Worm (Caenorhabditis elegans) whole organism, midembryonic: ENCODE data around the gene ptp-4A2.

ENCODE experiments used
- T22C8.4 ChIP-seq: fragments of 200-800 bp; sonication (Bioruptor generic); IDR thresholded peaks from 2 replicates; pipeline ENCODE4 v1.3.6; 2022; ENCODE audit warnings: missing genetic modification characterization, missing compliant biosample characterization
- cog-1 ChIP-seq: sonication (generic microtip); optimal IDR thresholded peaks from 2 replicates; lab custom pipeline; 2016; ENCODE audit warnings: missing genetic modification characterization, missing compliant biosample characterization
- flt-1 ChIP-seq: fragments of 200-800 bp; sonication (Bioruptor generic); IDR thresholded peaks from 2 replicates; pipeline ENCODE4 v1.3.6; 2022; ENCODE audit warnings: missing genetic modification characterization, missing compliant biosample characterization
- klf-2 ChIP-seq: fragments of 200-800 bp; sonication (Bioruptor generic); conservative IDR thresholded peaks from 2 replicates; pipeline ENCODE4 v1.3.6; 2022; ENCODE audit warnings: missing genetic modification reagents, missing genetic modification characterization, missing compliant biosample characterization
- ref-1 ChIP-seq: fragments of 200-800 bp; sonication (Bioruptor generic); conservative IDR thresholded peaks from 2 replicates; pipeline ENCODE4 v1.3.6; 2022; ENCODE audit warnings: missing genetic modification reagents, missing genetic modification characterization, missing compliant biosample characterization
- tab-1 ChIP-seq: fragments of 200-800 bp; sonication (Bioruptor generic); IDR thresholded peaks from 2 replicates; pipeline ENCODE4 v1.3.6; 2022; ENCODE audit warnings: missing genetic modification characterization, missing compliant biosample characterization
- ztf-29 ChIP-seq: fragments of 200-800 bp; sonication (Bioruptor generic); IDR thresholded peaks from 2 replicates; pipeline ENCODE4 v1.3.6; 2022; ENCODE audit warnings: missing genetic modification reagents, missing genetic modification characterization, missing compliant biosample characterization

DNA sequence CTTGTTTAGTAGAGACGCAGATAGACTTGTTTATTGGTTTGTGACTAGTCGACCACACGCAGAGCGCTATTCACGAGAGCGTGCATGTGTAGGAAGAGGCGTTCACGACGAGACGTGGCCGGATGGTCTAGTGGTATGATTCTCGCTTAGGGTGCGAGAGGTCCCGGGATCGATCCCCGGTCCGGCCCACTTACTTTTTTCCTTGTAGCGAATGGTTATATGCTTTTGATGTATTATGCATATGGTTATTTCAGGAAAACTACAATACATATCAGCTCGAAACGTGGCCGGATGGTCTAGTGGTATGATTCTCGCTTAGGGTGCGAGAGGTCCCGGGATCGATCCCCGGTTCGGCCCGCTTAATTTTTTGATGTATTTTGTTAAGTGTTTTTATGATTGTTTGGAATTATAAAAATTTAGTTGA lies 26.9 kb upstream of the ptp-4A2 start:
- TF ChIP-seq flt-1 (GFP tag; lab: Robert Waterston, UW) (peak; percentile 98), T22C8.4 (GFP tag; lab: Robert Waterston, UW) (peak; percentile 86), ztf-29 (GFP tag; lab: Robert Waterston, UW) (peak; percentile 92), tab-1 (GFP tag; lab: Robert Waterston, UW) (peak; percentile 95), cog-1 (tag; lab: Kevin White, UChicago) (peak; percentile 89), ref-1 (GFP tag; lab: Robert Waterston, UW) (peak; percentile 89), klf-2 (GFP tag; lab: Robert Waterston, UW) (peak; percentile 76)
